Fruit fly (Drosophila melanogaster): ENCODE results near the gene CG10702.

DNA sequence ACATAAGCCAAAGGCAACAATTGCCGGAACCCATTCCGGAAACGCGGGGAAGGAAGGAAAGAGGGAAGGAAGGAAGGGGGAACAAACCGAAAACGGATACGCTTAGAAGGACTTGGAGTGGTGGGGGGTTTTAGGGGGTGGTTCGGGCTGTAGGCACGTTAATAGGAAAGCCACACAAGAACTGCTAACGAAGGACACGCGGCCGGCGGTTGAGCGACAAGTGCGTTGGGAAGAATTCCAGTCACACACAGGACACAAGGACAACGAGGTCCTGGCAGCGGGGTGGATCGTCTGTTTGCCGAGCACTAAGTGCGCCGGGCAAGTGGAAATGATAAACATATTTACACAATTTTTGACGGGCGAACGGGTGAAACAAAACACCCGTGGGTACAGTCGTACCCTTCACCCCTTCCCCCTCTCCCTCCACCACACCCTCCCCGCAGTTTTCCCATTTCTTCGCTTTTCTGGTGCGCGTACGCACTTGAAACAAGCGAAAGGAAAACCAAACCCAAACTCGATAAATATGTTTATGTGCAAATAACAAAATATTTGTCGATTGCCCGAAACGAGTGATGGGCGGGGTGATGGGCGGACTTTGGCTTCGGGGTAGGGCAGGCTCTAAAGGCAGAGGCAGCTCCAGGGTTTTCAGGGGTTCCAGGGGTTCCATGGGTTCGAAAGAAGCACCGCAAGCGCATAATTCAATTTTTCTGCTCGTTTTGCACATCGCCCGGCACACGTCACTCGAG is 33.7 kb upstream of the CG10702 start:
- TF ChIP-seq CG5204 (GFP tag; optimal IDR thresholded peaks at IDR 0.05), result no peak
- no peak for TF ChIP-seq CG7045 (GFP tag; optimal IDR thresholded peaks at IDR 0.05)
- TF ChIP-seq Crg-1 (GFP tag; optimal IDR thresholded peaks at IDR 0.05), result no peak
- no peak for TF ChIP-seq kay (GFP tag; ENCODE audit: borderline replicate concordance)
- TF ChIP-seq bab1 (GFP tag; optimal IDR thresholded peaks at IDR 0.05), result no peak
- no peak for TF ChIP-seq Hr96 (GFP tag; optimal IDR thresholded peaks at IDR 0.05)
- no peak for TF ChIP-seq cic (GFP tag; optimal IDR thresholded peaks at IDR 0.05)
- no peak for TF ChIP-seq CG12768 (GFP tag; optimal IDR thresholded peaks at IDR 0.05)
- TF ChIP-seq CG1620 (GFP tag; optimal IDR thresholded peaks at IDR 0.05), result no peak
